Worm (Caenorhabditis elegans) whole organism, L3 larva: ENCODE data around the gene bcl-7.

Source experiments
- R02D3.7 ChIP-seq: fragments of 150-350 bp; optimal IDR thresholded peaks from 2 replicates; lab custom pipeline; 2014; ENCODE audit warnings: missing biosample characterization, missing genetic modification characterization
- ZK546.5 ChIP-seq: sonication (generic microtip); optimal IDR thresholded peaks from 2 replicates; lab custom pipeline; 2017; ENCODE audit warnings: missing biosample characterization, missing genetic modification characterization
- egl-27 ChIP-seq: sonication (generic microtip); optimal IDR thresholded peaks from 4 replicates; lab custom pipeline; 2017; ENCODE audit warnings: missing biosample characterization, missing genetic modification reagents, missing genetic modification characterization
- hmg-11 ChIP-seq: sonication (generic microtip); optimal IDR thresholded peaks from 2 replicates; lab custom pipeline; 2016; ENCODE audit warnings: missing genetic modification characterization, missing compliant biosample characterization
- mdl-1 ChIP-seq: fragments of 150-350 bp; optimal IDR thresholded peaks from 2 replicates; lab custom pipeline; 2014; ENCODE audit warnings: missing biosample characterization, missing genetic modification characterization
- nhr-11 ChIP-seq: fragments of 150-350 bp; optimal IDR thresholded peaks from 2 replicates; lab custom pipeline; 2014; ENCODE audit warnings: missing biosample characterization, missing genetic modification characterization
- pqm-1 ChIP-seq: fragments of 150-350 bp; optimal IDR thresholded peaks from 2 replicates; lab custom pipeline; 2017; ENCODE audit warnings: missing biosample characterization, missing genetic modification characterization, inconsistent platforms
- snpc-4 ChIP-seq: fragments of 150-350 bp; optimal IDR thresholded peaks from 2 replicates; lab custom pipeline; 2014; ENCODE audit warnings: missing biosample characterization, missing genetic modification characterization
- tbx-2 ChIP-seq: sonication (generic microtip); optimal IDR thresholded peaks from 2 replicates; lab custom pipeline; 2016; ENCODE audit warnings: mild to moderate bottlenecking, missing genetic modification characterization, missing compliant biosample characterization
- ztf-11 ChIP-seq: fragments of 150-350 bp; optimal IDR thresholded peaks from 2 replicates; lab custom pipeline; 2014; ENCODE audit warnings: missing biosample characterization, missing genetic modification characterization

- TF ChIP-seq mdl-1 (tag; lab: Kevin White, UChicago) (peak; percentile 44), ZK546.5 (no peak), snpc-4 (tag; lab: Kevin White, UChicago) (no peak), egl-27 (tag; lab: Kevin White, UChicago) (no peak), tbx-2 (no peak), nhr-11 (tag; lab: Kevin White, UChicago) (no peak), ztf-11 (no peak), R02D3.7 (tag; lab: Kevin White, UChicago) (no peak), hmg-11 (no peak), pqm-1 (tag; lab: Kevin White, UChicago) (no peak)
These were observed 6.0 kb upstream of the bcl-7 start, which contains the start of the genes tdo-2 and C28H8.2 for ce11 chrIII:5919799-5920387.
